Fruit fly (Drosophila melanogaster) whole organism, pupa: ENCODE data around the gene dpr16.

Source experiments
- CG34367 ChIP-seq: fragments of 200-800 bp; sonication (Bioruptor generic); optimal IDR thresholded peaks from 2 replicates; lab custom pipeline; 2018; ENCODE audit warnings: missing biosample characterization, mild to moderate bottlenecking, missing genetic modification characterization
- CG8159 ChIP-seq: fragments of 200-800 bp; sonication (Bioruptor generic); optimal IDR thresholded peaks from 3 replicates; lab custom pipeline; 2018; ENCODE audit warnings: missing biosample characterization, mild to moderate bottlenecking, missing genetic modification characterization, moderate library complexity
- CG9948 ChIP-seq: fragments of 200-800 bp; sonication (Bioruptor generic); optimal IDR thresholded peaks from 2 replicates; lab custom pipeline; 2018; ENCODE audit warnings: missing biosample characterization, mild to moderate bottlenecking, missing genetic modification characterization, moderate library complexity
- Pif1A ChIP-seq: fragments of 200-800 bp; sonication (Bioruptor generic); optimal IDR thresholded peaks from 3 replicates; lab custom pipeline; 2016; ENCODE audit warnings: missing biosample characterization, missing genetic modification characterization
- Pif1B ChIP-seq: fragments of 200-800 bp; sonication (Bioruptor generic); optimal IDR thresholded peaks from 3 replicates; lab custom pipeline; 2016; ENCODE audit warnings: missing biosample characterization, missing genetic modification characterization

DNA sequence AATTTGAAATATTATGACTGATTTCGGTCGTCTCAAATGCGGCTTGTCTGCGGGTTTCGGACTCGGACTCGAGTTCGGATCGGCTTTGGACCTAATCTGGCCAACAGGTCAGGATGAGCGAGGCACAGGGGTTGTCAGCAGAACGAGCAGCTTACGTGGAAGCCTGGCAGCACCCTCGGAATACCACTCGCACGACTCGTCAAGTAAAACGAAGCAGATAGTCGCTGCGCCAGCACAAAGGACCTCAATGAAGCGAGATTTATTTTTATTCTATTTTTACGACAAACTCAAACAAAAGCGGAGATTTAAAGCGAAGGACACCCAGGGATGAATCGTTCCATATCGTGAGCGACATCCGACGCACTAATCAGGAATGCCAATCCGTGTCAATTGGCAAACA is 24.9 kb upstream of the dpr16 start:
- TF ChIP-seq CG34367 (no peak), CG9948 (tag; lab: Kevin White, UChicago) (no peak), Pif1B (GFP tag; lab: Kevin White, UChicago) (no peak), Pif1A (GFP tag; lab: Kevin White, UChicago) (no peak), CG8159 (tag; lab: Kevin White, UChicago) (no peak)
